Fruit fly (Drosophila melanogaster) whole organism, embryonic: ENCODE results near the gene Osi19.

Experiments
- Asciz ChIP-seq: fragments of 200-800 bp; sonication (Bioruptor generic); optimal IDR thresholded peaks from 2 replicates; lab custom pipeline; 2017; ENCODE audit warnings: missing biosample characterization, mild to moderate bottlenecking, missing genetic modification characterization, missing genetic modification reagents
- BtbVII ChIP-seq: fragments of 200-800 bp; sonication (Bioruptor generic); optimal IDR thresholded peaks from 3 replicates; lab custom pipeline; 2017; ENCODE audit warnings: missing biosample characterization, mild to moderate bottlenecking, missing genetic modification characterization
- CG11247 ChIP-seq: fragments of 200-800 bp; sonication (Bioruptor generic); IDR thresholded peaks from 2 replicates; pipeline ENCODE4 v1.3.6; 2022; ENCODE audit warnings: missing biosample characterization, missing genetic modification characterization
- CG12299 ChIP-seq: fragments of 200-800 bp; sonication (Bioruptor generic); optimal IDR thresholded peaks from 2 replicates; lab custom pipeline; 2018; ENCODE audit warnings: missing biosample characterization, mild to moderate bottlenecking, missing genetic modification characterization
- CG12391 ChIP-seq: fragments of 200-800 bp; sonication (Bioruptor generic); optimal IDR thresholded peaks from 3 replicates; lab custom pipeline; 2018; ENCODE audit warnings: missing biosample characterization, mild to moderate bottlenecking, missing genetic modification characterization, moderate library complexity
- CG13296 ChIP-seq: fragments of 200-800 bp; sonication (Bioruptor generic); optimal IDR thresholded peaks from 3 replicates; lab custom pipeline; 2018; ENCODE audit warnings: missing biosample characterization, mild to moderate bottlenecking, missing genetic modification characterization
- CG17612 ChIP-seq: fragments of 200-800 bp; sonication (Bioruptor generic); IDR thresholded peaks from 2 replicates; pipeline ENCODE4 v1.3.6; 2022; ENCODE audit warnings: missing biosample characterization, missing genetic modification characterization
- CG2116 ChIP-seq: fragments of 200-800 bp; sonication (Bioruptor generic); optimal IDR thresholded peaks from 3 replicates; lab custom pipeline; 2018; ENCODE audit warnings: missing biosample characterization, mild to moderate bottlenecking, missing genetic modification characterization
- CG2129 ChIP-seq: fragments of 200-800 bp; sonication (Bioruptor generic); IDR thresholded peaks from 2 replicates; pipeline ENCODE4 v1.3.6; 2022; ENCODE audit warnings: missing biosample characterization, missing genetic modification characterization; ENCODE audit not compliant: partially characterized antibody
- CG30403 ChIP-seq: fragments of 200-800 bp; sonication (Bioruptor generic); optimal IDR thresholded peaks from 3 replicates; lab custom pipeline; 2016; ENCODE audit warnings: missing biosample characterization, missing genetic modification characterization
- CG31365 ChIP-seq: fragments of 200-800 bp; sonication (Bioruptor generic); optimal IDR thresholded peaks from 2 replicates; lab custom pipeline; 2018; ENCODE audit warnings: missing biosample characterization, mild to moderate bottlenecking, missing genetic modification characterization
- CG34376 ChIP-seq: fragments of 200-800 bp; sonication (Bioruptor generic); optimal IDR thresholded peaks from 2 replicates; lab custom pipeline; 2018; ENCODE audit warnings: missing biosample characterization, mild to moderate bottlenecking, missing genetic modification characterization
- CG3847 ChIP-seq: fragments of 200-800 bp; sonication (Bioruptor generic); IDR thresholded peaks from 2 replicates; pipeline ENCODE4 v1.3.6; 2022; ENCODE audit warnings: missing biosample characterization, missing genetic modification characterization
- CG43689 ChIP-seq: fragments of 200-800 bp; sonication (Bioruptor generic); IDR thresholded peaks from 2 replicates; pipeline ENCODE4 v1.3.6; 2022; ENCODE audit warnings: missing biosample characterization, missing genetic modification characterization
- CG4820 ChIP-seq: fragments of 200-800 bp; sonication (Bioruptor generic); optimal IDR thresholded peaks from 3 replicates; lab custom pipeline; 2016; ENCODE audit warnings: missing biosample characterization, missing genetic modification characterization
- CG5245 ChIP-seq: fragments of 200-800 bp; sonication (Bioruptor generic); optimal IDR thresholded peaks from 3 replicates; lab custom pipeline; 2016; ENCODE audit warnings: missing biosample characterization, missing genetic modification characterization
- CG7556 ChIP-seq: fragments of 200-800 bp; sonication (Bioruptor generic); optimal IDR thresholded peaks from 2 replicates; lab custom pipeline; 2017; ENCODE audit warnings: missing biosample characterization, mild to moderate bottlenecking, missing genetic modification characterization
- CG7745 ChIP-seq: fragments of 200-800 bp; sonication (Bioruptor generic); optimal IDR thresholded peaks from 2 replicates; lab custom pipeline; 2018; ENCODE audit warnings: missing biosample characterization, mild to moderate bottlenecking, missing genetic modification characterization, moderate library complexity
- CG8388 ChIP-seq: fragments of 200-800 bp; sonication (Bioruptor generic); optimal IDR thresholded peaks from 2 replicates; lab custom pipeline; 2019; ENCODE audit warnings: missing biosample characterization, mild to moderate bottlenecking, missing genetic modification characterization, moderate library complexity
- CG9437 ChIP-seq: fragments of 200-800 bp; sonication (Bioruptor generic); optimal IDR thresholded peaks from 2 replicates; lab custom pipeline; 2018; ENCODE audit warnings: missing biosample characterization, mild to moderate bottlenecking, missing genetic modification characterization
- CG9817 ChIP-seq: fragments of 200-800 bp; sonication (Bioruptor generic); optimal IDR thresholded peaks from 2 replicates; lab custom pipeline; 2018; ENCODE audit warnings: missing biosample characterization, mild to moderate bottlenecking, missing genetic modification characterization, moderate library complexity
- Dad ChIP-seq: fragments of 200-800 bp; sonication (Bioruptor generic); optimal IDR thresholded peaks from 3 replicates; lab custom pipeline; 2016; ENCODE audit warnings: missing biosample characterization, missing genetic modification characterization
- Dbx ChIP-seq: fragments of 200-800 bp; sonication (Bioruptor generic); IDR thresholded peaks from 3 replicates; pipeline ENCODE4 v1.3.6; 2022; ENCODE audit warnings: missing biosample characterization, missing genetic modification characterization
- Ets65A ChIP-seq: fragments of 200-800 bp; sonication (Bioruptor generic); peaks from one replicate; lab custom pipeline; 2016; ENCODE audit warnings: missing biosample characterization, missing genetic modification characterization
- Gsc ChIP-seq: fragments of 200-800 bp; sonication (Bioruptor generic); IDR thresholded peaks from 2 replicates; pipeline ENCODE4 v1.3.6; 2022; ENCODE audit warnings: missing biosample characterization, missing genetic modification characterization
- Gug ChIP-seq: fragments of 200-800 bp; sonication (Bioruptor generic); IDR thresholded peaks from 4 replicates; pipeline ENCODE4 v1.3.6; 2022; ENCODE audit warnings: missing biosample characterization, missing genetic modification characterization
- Hey ChIP-seq: fragments of 200-800 bp; sonication (Bioruptor generic); optimal IDR thresholded peaks from 3 replicates; lab custom pipeline; 2018; ENCODE audit warnings: missing biosample characterization, mild to moderate bottlenecking, missing genetic modification characterization
- Hmx ChIP-seq: fragments of 200-800 bp; sonication (Bioruptor generic); optimal IDR thresholded peaks from 2 replicates; lab custom pipeline; 2016; ENCODE audit warnings: missing biosample characterization, missing genetic modification characterization
- Jarid2 ChIP-seq: fragments of 200-800 bp; sonication (Bioruptor generic); optimal IDR thresholded peaks from 3 replicates; lab custom pipeline; 2017; ENCODE audit warnings: mild to moderate bottlenecking, missing biosample characterization, missing genetic modification reagents, missing genetic modification characterization
- Meics ChIP-seq: fragments of 200-800 bp; sonication (Bioruptor generic); optimal IDR thresholded peaks from 2 replicates; lab custom pipeline; 2017; ENCODE audit warnings: missing biosample characterization, mild to moderate bottlenecking, missing genetic modification characterization
- Opbp ChIP-seq: fragments of 200-800 bp; sonication (Bioruptor generic); IDR thresholded peaks from 3 replicates; pipeline ENCODE4 v1.3.6; 2022; ENCODE audit warnings: missing biosample characterization, missing genetic modification characterization; ENCODE audit not compliant: partially characterized antibody
- Rx ChIP-seq: fragments of 200-800 bp; sonication (Bioruptor generic); IDR thresholded peaks from 2 replicates; pipeline ENCODE4 v1.3.6; 2022; ENCODE audit warnings: missing biosample characterization, missing genetic modification characterization
- bsh ChIP-seq, 2 experiments: fragments of 200-800 bp; sonication (Bioruptor generic); optimal IDR thresholded peaks; 2 replicates each; lab custom pipeline; 2017 to 2018; ENCODE audit warnings: mild to moderate bottlenecking in 2 of 2, missing biosample characterization in 2 of 2, missing genetic modification characterization in 2 of 2, moderate library complexity in 1 of 2
- chinmo ChIP-seq: fragments of 200-800 bp; sonication (Bioruptor generic); IDR thresholded peaks from 4 replicates; pipeline ENCODE4 v1.3.6; 2022; ENCODE audit warnings: missing biosample characterization, missing genetic modification characterization; ENCODE audit not compliant: partially characterized antibody
- gcm ChIP-seq: fragments of 200-800 bp; sonication (Bioruptor generic); optimal IDR thresholded peaks from 2 replicates; lab custom pipeline; 2019; ENCODE audit warnings: missing biosample characterization, mild to moderate bottlenecking, missing genetic modification characterization, moderate library complexity
- gcm2 ChIP-seq: fragments of 200-800 bp; sonication (Bioruptor generic); optimal IDR thresholded peaks from 2 replicates; lab custom pipeline; 2016; ENCODE audit warnings: missing biosample characterization, missing genetic modification characterization
- klu ChIP-seq: fragments of 200-800 bp; sonication (Bioruptor generic); IDR thresholded peaks from 2 replicates; pipeline ENCODE4 v1.3.6; 2022; ENCODE audit warnings: missing biosample characterization, missing genetic modification characterization
- luna ChIP-seq: fragments of 200-800 bp; sonication (Bioruptor generic); optimal IDR thresholded peaks from 2 replicates; lab custom pipeline; 2016; ENCODE audit warnings: missing biosample characterization, missing genetic modification characterization
- nerfin-1 ChIP-seq: fragments of 200-800 bp; sonication (Bioruptor generic); optimal IDR thresholded peaks from 3 replicates; lab custom pipeline; 2019; ENCODE audit warnings: missing biosample characterization, mild to moderate bottlenecking, missing genetic modification characterization, moderate library complexity
- otp ChIP-seq: fragments of 200-800 bp; sonication (Bioruptor generic); IDR thresholded peaks from 3 replicates; pipeline ENCODE4, ENCODE4 v1.3.6; 2022; ENCODE audit warnings: missing biosample characterization, missing genetic modification characterization
- prd ChIP-seq, 3 experiments: fragments of >200 bp in 2 of 3; fragments of 200-800 bp in 1 of 3; sonication (Bioruptor generic) in 1 of 3; optimal IDR thresholded peaks in 2 of 3; IDR thresholded peaks in 1 of 3; 2 replicates in 2 of 3; 3 replicates in 1 of 3; pipeline versions ENCODE4 v1.3.6 to Lab custom; 2017 to 2022; ENCODE audit warnings: missing biosample characterization in 1 of 3, missing genetic modification characterization in 1 of 3
- schlank ChIP-seq: fragments of 200-800 bp; sonication (Bioruptor generic); optimal IDR thresholded peaks from 2 replicates; lab custom pipeline; 2018; ENCODE audit warnings: missing biosample characterization, mild to moderate bottlenecking, missing genetic modification characterization
- sens ChIP-seq: fragments of 200-800 bp; sonication (Bioruptor generic); peaks from one replicate; lab custom pipeline; 2016; ENCODE audit warnings: missing biosample characterization, missing genetic modification characterization
- shn ChIP-seq: fragments of 200-800 bp; sonication (Bioruptor generic); optimal IDR thresholded peaks from 3 replicates; lab custom pipeline; 2016; ENCODE audit warnings: missing biosample characterization, missing genetic modification characterization
- sisA ChIP-seq: fragments of 200-800 bp; sonication (Bioruptor generic); IDR thresholded peaks from 2 replicates; pipeline ENCODE4 v1.3.6; 2022; ENCODE audit warnings: missing biosample characterization, missing genetic modification characterization
- tap ChIP-seq: fragments of 200-800 bp; optimal IDR thresholded peaks from 3 replicates; lab custom pipeline; 2019; ENCODE audit warnings: missing biosample characterization, mild to moderate bottlenecking, missing genetic modification characterization, moderate library complexity
- wor ChIP-seq: fragments of 200-800 bp; sonication (Bioruptor generic); IDR thresholded peaks from 2 replicates; pipeline ENCODE4 v1.3.6; 2022; ENCODE audit warnings: missing biosample characterization, missing genetic modification characterization

The Osi19 gene

dm6 chr3R:6374307-6374574, 39.1 kb downstream of the Osi19 start, which contains the start of gene CG42564 (continued):
- no peak for TF ChIP-seq CG7745 (tag; lab: Kevin White, UChicago)
- peak; percentile 47 for TF ChIP-seq Ets65A (GFP tag; lab: Kevin White, UChicago)
- TF ChIP-seq CG30403 (GFP tag; lab: Kevin White, UChicago), result no peak
- TF ChIP-seq gcm (GFP tag; lab: Kevin White, UChicago), result no peak
- TF ChIP-seq bsh (GFP tag; optimal IDR thresholded peaks at IDR 0.05; lab: Kevin White, UChicago), result no peak
- TF ChIP-seq wor (GFP tag; lab: Robert Waterston, UW), result no peak
- TF ChIP-seq Meics (GFP tag; lab: Kevin White, UChicago), result peak; percentile 75
- TF ChIP-seq sens (GFP tag; lab: Kevin White, UChicago), result peak; percentile 7
- TF ChIP-seq Dad (GFP tag; lab: Kevin White, UChicago), result no peak
- no peak for TF ChIP-seq CG17612 (GFP tag; lab: Robert Waterston, UW)
- TF ChIP-seq Rx (GFP tag; lab: Robert Waterston, UW), result no peak
- TF ChIP-seq CG2116, result no peak

- TF ChIP-seq Opbp (GFP tag; lab: Robert Waterston, UW) (no peak), CG12299 (tag; lab: Kevin White, UChicago) (no peak), CG2129 (no peak), CG12391 (tag; lab: Kevin White, UChicago) (no peak), Hey (tag; lab: Kevin White, UChicago) (no peak)
These were observed 40.8 kb downstream of the Osi19 start, which contains the start of gene CRAT for dm6 chr3R:6375944-6376343. TSS of gene CRAT (minus strand) at chr3R:6376044.

- TF ChIP-seq chinmo (GFP tag; lab: Robert Waterston, UW) (no peak), sens (GFP tag; lab: Kevin White, UChicago) (peak; percentile 53), CG31365 (tag; lab: Kevin White, UChicago) (no peak), CG4820 (no peak)
These were observed 42.3 kb downstream of the Osi19 start, which contains the start of gene CG42537 for dm6 chr3R:6377497-6377896. TSS of gene CG42537 (plus strand) at chr3R:6377797.

DNA sequence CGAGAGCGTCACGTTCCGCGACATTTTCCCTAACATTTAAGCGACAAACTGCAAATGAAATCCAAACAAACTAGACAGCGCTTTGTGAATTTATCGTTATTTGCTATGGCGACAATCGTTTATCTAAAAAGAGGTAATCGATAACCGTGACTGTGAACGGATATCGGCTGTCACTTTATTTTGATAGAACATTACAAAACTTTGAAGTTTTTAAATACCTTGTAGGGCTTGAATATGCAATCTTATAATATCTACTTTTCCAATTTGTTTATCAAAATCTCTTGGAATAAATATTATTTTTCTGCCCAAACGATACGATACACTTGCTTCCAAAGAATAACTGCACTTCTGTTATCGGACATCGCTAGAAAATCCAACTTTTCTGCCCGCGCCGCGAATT, 45.0 kb downstream of the Osi19 start, which contains the start of the genes CG1024 and TfIIFalpha:
CG1024 (minus strand) TSS at position 200 of the 400 bp plus-strand sequence.
TfIIFalpha (plus strand) TSS at position 339 of the 400 bp plus-strand sequence.
- no peak for TF ChIP-seq luna (GFP tag; lab: Kevin White, UChicago)
- no peak for TF ChIP-seq Dbx (GFP tag; lab: Robert Waterston, UW)
- TF ChIP-seq CG8388, result no peak
- no peak for TF ChIP-seq CG9817 (tag; lab: Kevin White, UChicago)
- no peak for TF ChIP-seq Jarid2
- no peak for TF ChIP-seq otp
- no peak for TF ChIP-seq CG5245
- no peak for TF ChIP-seq Gsc
- TF ChIP-seq CG34376, result no peak
- TF ChIP-seq CG9437, result no peak
- no peak for TF ChIP-seq schlank (tag; lab: Kevin White, UChicago)
- TF ChIP-seq gcm2 (GFP tag; lab: Kevin White, UChicago), result no peak
- TF ChIP-seq CG13296 (GFP tag; lab: Kevin White, UChicago), result no peak
- no peak for TF ChIP-seq CG3847 (GFP tag; lab: Robert Waterston, UW)
- TF ChIP-seq CG7556 (GFP tag; lab: Kevin White, UChicago), result no peak
- peak; percentile 9 for TF ChIP-seq nerfin-1
- no peak for TF ChIP-seq CG11247 (GFP tag; lab: Robert Waterston, UW)
- no peak for TF ChIP-seq shn (GFP tag; lab: Kevin White, UChicago)
- no peak for TF ChIP-seq Gug (GFP tag; lab: Robert Waterston, UW)
- TF ChIP-seq klu (GFP tag; lab: Robert Waterston, UW), result no peak
- TF ChIP-seq Asciz (GFP tag; lab: Kevin White, UChicago), result no peak
- no peak for TF ChIP-seq BtbVII (GFP tag; lab: Kevin White, UChicago)
- no peak for TF ChIP-seq tap (tag; lab: Kevin White, UChicago)
- no peak for TF ChIP-seq prd (optimal IDR thresholded peaks at IDR 0.05; lab: Kevin White, UChicago)
- TF ChIP-seq prd (GFP tag; IDR thresholded peaks at IDR 0.05; lab: Robert Waterston, UW), result no peak
- TF ChIP-seq CG43689 (GFP tag; lab: Robert Waterston, UW), result no peak
- no peak for TF ChIP-seq Hmx (GFP tag; lab: Kevin White, UChicago)
- no peak for TF ChIP-seq sisA
